Fruit fly (Drosophila melanogaster) whole organism, prepupa: Measurements from ENCODE around the gene CG31780.
A peak's percentile ranks its signal among the peaks of the same experiment; 100 is the strongest.

Experiments
- Blimp-1 ChIP-seq: fragments of 200-800 bp; sonication (Bioruptor generic); optimal IDR thresholded peaks from 3 replicates; lab custom pipeline; 2017; ENCODE audit warnings: missing biosample characterization, missing genetic modification characterization, mild to moderate bottlenecking, moderate library complexity, missing genetic modification reagents
- CG10631 ChIP-seq: fragments of 200-800 bp; sonication (Bioruptor generic); optimal IDR thresholded peaks from 2 replicates; lab custom pipeline; 2016; ENCODE audit warnings: missing biosample characterization, missing genetic modification characterization
- CG10669 ChIP-seq: fragments of 200-800 bp; sonication (Bioruptor generic); optimal IDR thresholded peaks from 3 replicates; lab custom pipeline; 2018; ENCODE audit warnings: missing biosample characterization, mild to moderate bottlenecking, missing genetic modification characterization, moderate library complexity
- CG11294 ChIP-seq: fragments of 200-800 bp; sonication (Bioruptor generic); IDR thresholded peaks from 2 replicates; pipeline ENCODE4 v1.3.6; 2022; ENCODE audit warnings: missing biosample characterization, missing genetic modification characterization
- CG11762 ChIP-seq: fragments of 200-800 bp; sonication (Bioruptor generic); optimal IDR thresholded peaks from 3 replicates; lab custom pipeline; 2016; ENCODE audit warnings: missing biosample characterization, missing genetic modification characterization; ENCODE audit not compliant: insufficient read depth
- CG11902 ChIP-seq: fragments of 200-800 bp; sonication (Bioruptor generic); optimal IDR thresholded peaks from 3 replicates; lab custom pipeline; 2016; ENCODE audit warnings: missing biosample characterization, missing genetic modification characterization
- CG15336 ChIP-seq: fragments of 200-800 bp; sonication (Bioruptor generic); IDR thresholded peaks from 2 replicates; pipeline ENCODE4 v1.3.6; 2022; ENCODE audit warnings: missing biosample characterization, missing genetic modification characterization
- CG3032 ChIP-seq: fragments of 200-800 bp; optimal IDR thresholded peaks from 2 replicates; lab custom pipeline; 2019; ENCODE audit warnings: missing biosample characterization, mild to moderate bottlenecking, missing genetic modification characterization, moderate library complexity
- CG31627 ChIP-seq: fragments of 200-800 bp; sonication (Bioruptor generic); optimal IDR thresholded peaks from 3 replicates; lab custom pipeline; 2016; ENCODE audit warnings: missing biosample characterization, missing genetic modification characterization
- CG32006 ChIP-seq: fragments of 200-800 bp; sonication (Bioruptor generic); optimal IDR thresholded peaks from 3 replicates; lab custom pipeline; 2017; ENCODE audit warnings: missing biosample characterization, mild to moderate bottlenecking, missing genetic modification characterization
- CG34406 ChIP-seq: fragments of 200-800 bp; sonication (Bioruptor generic); optimal IDR thresholded peaks from 3 replicates; lab custom pipeline; 2016; ENCODE audit warnings: missing biosample characterization, missing genetic modification characterization
- CG4318 ChIP-seq: fragments of 200-800 bp; sonication (Bioruptor generic); optimal IDR thresholded peaks from 3 replicates; lab custom pipeline; 2017; ENCODE audit warnings: missing biosample characterization, mild to moderate bottlenecking, missing genetic modification characterization
- CG6163 ChIP-seq: fragments of 200-800 bp; sonication (Bioruptor generic); IDR thresholded peaks from 3 replicates; pipeline ENCODE4 v1.3.6; 2022; ENCODE audit warnings: missing biosample characterization, missing genetic modification characterization
- CG6276 ChIP-seq: fragments of 200-800 bp; sonication (Bioruptor generic); optimal IDR thresholded peaks from 2 replicates; lab custom pipeline; 2017; ENCODE audit warnings: missing biosample characterization, mild to moderate bottlenecking, missing genetic modification characterization
- CG6792 ChIP-seq: fragments of 200-800 bp; sonication (Bioruptor generic); optimal IDR thresholded peaks from 3 replicates; lab custom pipeline; 2016; ENCODE audit warnings: missing biosample characterization, missing genetic modification characterization
- CG6854 ChIP-seq: fragments of 200-800 bp; sonication (Bioruptor generic); optimal IDR thresholded peaks from 2 replicates; lab custom pipeline; 2017; ENCODE audit warnings: missing biosample characterization, mild to moderate bottlenecking, missing genetic modification characterization
- CG7368 ChIP-seq: fragments of 200-800 bp; sonication (Bioruptor generic); optimal IDR thresholded peaks from 3 replicates; lab custom pipeline; 2016; ENCODE audit warnings: missing biosample characterization, missing genetic modification characterization
- CG8119 ChIP-seq: fragments of 200-800 bp; sonication (Bioruptor generic); IDR thresholded peaks from 3 replicates; pipeline ENCODE4 v1.3.6; 2022; ENCODE audit warnings: missing biosample characterization, missing genetic modification characterization
- CG8319 ChIP-seq: fragments of 200-800 bp; sonication (Bioruptor generic); optimal IDR thresholded peaks from 3 replicates; lab custom pipeline; 2016; ENCODE audit warnings: missing biosample characterization, missing genetic modification characterization
- CG9139 ChIP-seq: fragments of 200-800 bp; sonication (Bioruptor generic); optimal IDR thresholded peaks from 3 replicates; lab custom pipeline; 2017; ENCODE audit warnings: missing biosample characterization, mild to moderate bottlenecking, missing genetic modification characterization
- Eip75B ChIP-seq: fragments of 200-800 bp; sonication (Bioruptor generic); optimal IDR thresholded peaks from 3 replicates; lab custom pipeline; 2016; ENCODE audit warnings: missing biosample characterization, missing genetic modification characterization
- Eip78C ChIP-seq: fragments of 200-800 bp; sonication (Bioruptor generic); peaks from one replicate; lab custom pipeline; 2016; ENCODE audit warnings: missing biosample characterization, missing genetic modification characterization
- Eip93F ChIP-seq: fragments of 200-800 bp; sonication (Bioruptor generic); optimal IDR thresholded peaks from 2 replicates; lab custom pipeline; 2016; ENCODE audit warnings: missing biosample characterization, mild to moderate bottlenecking, missing genetic modification characterization
- Ets21C ChIP-seq: fragments of 200-800 bp; sonication (Bioruptor generic); optimal IDR thresholded peaks from 3 replicates; lab custom pipeline; 2016; ENCODE audit warnings: missing biosample characterization, missing genetic modification characterization
- Gug ChIP-seq: fragments of 200-800 bp; sonication (Bioruptor generic); IDR thresholded peaks from 2 replicates; pipeline ENCODE4 v1.3.6; 2022; ENCODE audit warnings: missing biosample characterization, missing genetic modification characterization
- Hr38 ChIP-seq: sonication (Bioruptor generic); optimal IDR thresholded peaks from 2 replicates; lab custom pipeline; 2016; ENCODE audit warnings: missing biosample characterization, missing genetic modification characterization
- Hr39 ChIP-seq: fragments of 200-800 bp; sonication (Bioruptor generic); optimal IDR thresholded peaks from 2 replicates; lab custom pipeline; 2016; ENCODE audit warnings: missing biosample characterization, missing genetic modification characterization
- Lpt ChIP-seq: fragments of 200-800 bp; sonication (Bioruptor generic); optimal IDR thresholded peaks from 3 replicates; lab custom pipeline; 2016; ENCODE audit warnings: missing biosample characterization, missing genetic modification characterization
- Met ChIP-seq: fragments of 200-800 bp; sonication (Bioruptor generic); optimal IDR thresholded peaks from 3 replicates; lab custom pipeline; 2016; ENCODE audit warnings: missing biosample characterization, missing genetic modification characterization
- OdsH ChIP-seq: fragments of 200-800 bp; sonication (Bioruptor generic); optimal IDR thresholded peaks from 3 replicates; lab custom pipeline; 2016; ENCODE audit warnings: missing biosample characterization, missing genetic modification characterization
- Sox102F ChIP-seq: fragments of 200-800 bp; sonication (Bioruptor generic); optimal IDR thresholded peaks from 2 replicates; lab custom pipeline; 2016; ENCODE audit warnings: missing biosample characterization, mild to moderate bottlenecking, missing genetic modification characterization
- Sox14 ChIP-seq: fragments of 200-800 bp; sonication (Bioruptor generic); optimal IDR thresholded peaks from 3 replicates; lab custom pipeline; 2016; ENCODE audit warnings: missing biosample characterization, missing genetic modification characterization
- Sox15 ChIP-seq: fragments of 200-800 bp; sonication (Bioruptor generic); optimal IDR thresholded peaks from 3 replicates; lab custom pipeline; 2016; ENCODE audit warnings: missing biosample characterization, missing genetic modification characterization
- achi ChIP-seq: fragments of 200-800 bp; sonication (Bioruptor generic); optimal IDR thresholded peaks from 3 replicates; lab custom pipeline; 2016; ENCODE audit warnings: missing biosample characterization, missing genetic modification characterization
- acj6 ChIP-seq: fragments of 200-800 bp; sonication (Bioruptor generic); optimal IDR thresholded peaks from 3 replicates; lab custom pipeline; 2016; ENCODE audit warnings: missing biosample characterization, missing genetic modification characterization
- cyc ChIP-seq: fragments of 200-800 bp; sonication (Bioruptor generic); optimal IDR thresholded peaks from 3 replicates; lab custom pipeline; 2016; ENCODE audit warnings: missing biosample characterization, missing genetic modification characterization
- dac ChIP-seq: fragments of 200-800 bp; sonication (Bioruptor generic); optimal IDR thresholded peaks from 2 replicates; lab custom pipeline; 2017; ENCODE audit warnings: missing biosample characterization, mild to moderate bottlenecking, missing genetic modification characterization
- dsx ChIP-seq: fragments of 200-800 bp; optimal IDR thresholded peaks from 3 replicates; lab custom pipeline; 2019; ENCODE audit warnings: missing biosample characterization, mild to moderate bottlenecking, missing genetic modification characterization, moderate library complexity; ENCODE audit not compliant: poor library complexity, severe bottlenecking
- eg ChIP-seq: fragments of 200-800 bp; sonication (Bioruptor generic); IDR thresholded peaks from 3 replicates; pipeline ENCODE4 v1.3.6; 2022; ENCODE audit warnings: missing biosample characterization, missing genetic modification characterization
- esn ChIP-seq: fragments of 200-800 bp; sonication (Bioruptor generic); optimal IDR thresholded peaks from 2 replicates; lab custom pipeline; 2016; ENCODE audit warnings: missing biosample characterization, mild to moderate bottlenecking, missing genetic modification characterization, moderate library complexity
- fd59A ChIP-seq: fragments of 200-800 bp; sonication (Bioruptor generic); optimal IDR thresholded peaks from 2 replicates; lab custom pipeline; 2017; ENCODE audit warnings: missing biosample characterization, mild to moderate bottlenecking, missing genetic modification characterization, missing genetic modification reagents
- fkh ChIP-seq: fragments of 200-800 bp; sonication (Bioruptor generic); optimal IDR thresholded peaks from 3 replicates; lab custom pipeline; 2017; ENCODE audit warnings: missing biosample characterization, mild to moderate bottlenecking, missing genetic modification characterization, moderate library complexity
- pdm3 ChIP-seq: fragments of 200-800 bp; sonication (Bioruptor generic); optimal IDR thresholded peaks from 3 replicates; lab custom pipeline; 2016; ENCODE audit warnings: missing biosample characterization, missing genetic modification characterization
- salr ChIP-seq, 2 experiments: fragments of 200-800 bp; sonication (Bioruptor generic); optimal IDR thresholded peaks; 3 replicates each; lab custom pipeline; 2016 to 2018; ENCODE audit warnings: missing biosample characterization in 2 of 2, missing genetic modification characterization in 2 of 2, mild to moderate bottlenecking in 1 of 2
- spab ChIP-seq: fragments of 200-800 bp; sonication (Bioruptor generic); optimal IDR thresholded peaks from 2 replicates; lab custom pipeline; 2017; ENCODE audit warnings: missing biosample characterization, mild to moderate bottlenecking, missing genetic modification characterization, missing genetic modification reagents
- ss ChIP-seq, 2 experiments: fragments of 200-800 bp; sonication (Bioruptor generic); optimal IDR thresholded peaks; 2 replicates in 1 of 2; 3 replicates in 1 of 2; lab custom pipeline; 2017 to 2018; ENCODE audit warnings: mild to moderate bottlenecking in 2 of 2, missing biosample characterization in 2 of 2, missing genetic modification characterization in 2 of 2, moderate library complexity in 1 of 2
- svp ChIP-seq: fragments of 200-800 bp; sonication (Bioruptor generic); peaks from one replicate; lab custom pipeline; 2016; ENCODE audit warnings: missing biosample characterization, missing genetic modification characterization
- topi ChIP-seq: fragments of 200-800 bp; sonication (Bioruptor generic); optimal IDR thresholded peaks from 3 replicates; lab custom pipeline; 2016; ENCODE audit warnings: missing biosample characterization, missing genetic modification characterization
- vri ChIP-seq: fragments of 200-800 bp; sonication (Bioruptor generic); optimal IDR thresholded peaks from 3 replicates; lab custom pipeline; 2016; ENCODE audit warnings: missing biosample characterization, mild to moderate bottlenecking, missing genetic modification characterization

The CG31780 gene

DNA sequence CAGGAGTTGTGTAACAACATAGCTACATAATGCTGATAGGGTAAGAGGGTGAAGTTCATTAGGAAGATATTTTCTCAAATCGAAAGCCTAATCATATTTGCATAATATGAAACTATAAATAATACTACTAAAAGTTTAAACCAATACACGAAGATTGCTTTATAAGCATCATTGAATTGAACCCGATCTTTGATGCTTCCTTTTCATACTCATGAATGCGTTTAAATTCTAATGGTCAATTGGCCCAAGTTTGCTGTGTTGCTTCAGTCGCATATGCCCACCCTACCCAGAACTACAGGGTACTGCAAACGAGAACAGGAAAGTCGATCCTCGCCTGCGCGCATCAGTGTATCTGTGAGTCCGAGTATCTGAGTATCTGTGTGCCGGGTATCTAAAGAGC is 47.7 kb downstream of the CG31780 start (continued):
- TF ChIP-seq Eip93F (GFP tag; lab: Kevin White, UChicago) (peak; percentile 59), Lpt (peak; percentile 69), CG6276 (GFP tag; lab: Kevin White, UChicago) (no peak), CG11294 (no peak), fd59A (peak; percentile 93), achi (GFP tag; lab: Kevin White, UChicago) (peak; percentile 92), esn (GFP tag; lab: Kevin White, UChicago) (peak; percentile 98)

DNA sequence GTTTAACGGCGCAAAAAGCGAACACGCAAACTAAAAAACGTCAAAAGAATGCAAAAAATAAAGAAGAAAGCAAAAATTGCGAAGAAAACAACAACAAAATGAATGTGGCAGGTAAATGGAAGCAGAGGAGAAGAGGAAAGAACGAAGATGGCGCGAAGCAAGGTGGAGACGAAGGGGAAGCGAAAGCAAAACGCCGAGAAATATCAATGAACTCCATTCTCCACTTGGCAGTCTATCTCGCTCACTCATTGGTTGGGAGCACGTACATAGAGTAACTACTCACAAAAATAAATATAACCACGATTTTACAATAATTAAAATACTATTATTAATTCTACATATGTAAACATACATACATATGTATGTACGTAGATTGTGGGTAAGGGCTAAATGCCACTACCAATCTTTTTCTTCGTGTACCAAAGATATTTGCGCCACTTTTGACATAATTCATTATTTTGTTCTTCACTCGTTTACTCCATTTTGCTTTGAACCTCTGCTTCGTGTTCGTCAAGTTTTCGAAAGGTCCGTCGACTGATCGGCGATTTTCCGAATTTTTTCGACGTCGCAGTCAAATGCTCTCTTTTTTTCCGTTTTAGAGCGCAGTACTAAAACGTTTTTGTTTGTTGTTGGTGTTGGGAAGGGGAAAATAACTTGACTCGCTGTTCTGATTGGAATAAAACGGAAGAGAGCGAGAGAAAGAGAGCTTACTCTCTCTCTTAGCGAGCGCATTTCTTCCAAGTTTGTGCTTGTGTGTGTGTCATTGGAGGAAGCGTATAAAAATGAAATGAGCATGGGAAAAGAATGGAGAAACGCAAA is 49.4 kb downstream of the CG31780 start:
- TF ChIP-seq CG8119 (GFP tag; lab: Robert Waterston, UW), result no peak
- no peak for TF ChIP-seq achi (GFP tag; lab: Kevin White, UChicago)
- no peak for TF ChIP-seq CG31627 (GFP tag; lab: Kevin White, UChicago)
- no peak for TF ChIP-seq cyc (GFP tag; lab: Kevin White, UChicago)
- no peak for TF ChIP-seq Blimp-1 (GFP tag; lab: Kevin White, UChicago)
- TF ChIP-seq dac (GFP tag; lab: Kevin White, UChicago), result no peak
- TF ChIP-seq Hr38 (GFP tag; lab: Kevin White, UChicago), result no peak
- no peak for TF ChIP-seq CG8319 (GFP tag; lab: Kevin White, UChicago)
- TF ChIP-seq pdm3 (GFP tag; lab: Kevin White, UChicago), result no peak
- no peak for TF ChIP-seq CG3032 (tag; lab: Kevin White, UChicago)
- no peak for TF ChIP-seq fd59A
- TF ChIP-seq CG11294, result no peak
- peak; percentile 65 for TF ChIP-seq Sox14 (GFP tag; lab: Kevin White, UChicago)
- TF ChIP-seq Eip93F (GFP tag; lab: Kevin White, UChicago), result no peak
- no peak for TF ChIP-seq Hr39
- TF ChIP-seq ss (GFP tag; optimal IDR thresholded peaks at IDR 0.05; lab: Kevin White, UChicago), result peak; percentile 11 to 21
- no peak for TF ChIP-seq Ets21C (GFP tag; lab: Kevin White, UChicago)
- no peak for TF ChIP-seq Eip75B (GFP tag; lab: Kevin White, UChicago)
- TF ChIP-seq CG7368 (GFP tag; lab: Kevin White, UChicago), result no peak
- TF ChIP-seq acj6 (GFP tag; lab: Kevin White, UChicago), result no peak
- TF ChIP-seq CG11902 (GFP tag; lab: Kevin White, UChicago), result no peak
- TF ChIP-seq CG34406 (GFP tag; lab: Kevin White, UChicago), result no peak
- TF ChIP-seq CG32006 (GFP tag; lab: Kevin White, UChicago), result no peak
- TF ChIP-seq CG10631 (GFP tag; lab: Kevin White, UChicago), result no peak
- TF ChIP-seq dsx (GFP tag; lab: Kevin White, UChicago), result peak; percentile 2
- TF ChIP-seq Gug (GFP tag; lab: Robert Waterston, UW), result no peak
- TF ChIP-seq CG15336 (GFP tag; lab: Robert Waterston, UW), result no peak
- no peak for TF ChIP-seq svp
- no peak for TF ChIP-seq Sox15 (GFP tag; lab: Kevin White, UChicago)
- no peak for TF ChIP-seq CG9139 (GFP tag; lab: Kevin White, UChicago)
- TF ChIP-seq CG11762 (GFP tag; lab: Kevin White, UChicago), result no peak
- peak; percentile 14 for TF ChIP-seq Sox102F (GFP tag; lab: Kevin White, UChicago)
- TF ChIP-seq CG6792, result no peak
- TF ChIP-seq CG10669 (GFP tag; lab: Kevin White, UChicago), result no peak
- no peak for TF ChIP-seq Met (GFP tag; lab: Kevin White, UChicago)
- no peak for TF ChIP-seq eg
- TF ChIP-seq salr (GFP tag; optimal IDR thresholded peaks at IDR 0.05; lab: Kevin White, UChicago), result no peak
- no peak for TF ChIP-seq CG6854 (GFP tag; lab: Kevin White, UChicago)
- no peak for TF ChIP-seq spab (GFP tag; lab: Kevin White, UChicago)
- TF ChIP-seq OdsH, result no peak
- peak; percentile 65 for TF ChIP-seq Eip78C (GFP tag; lab: Kevin White, UChicago)
- no peak for TF ChIP-seq fkh
- no peak for TF ChIP-seq CG4318
- no peak for TF ChIP-seq topi
- TF ChIP-seq vri (GFP tag; lab: Kevin White, UChicago), result no peak
- peak; percentile 40; the same call in 1 of the 3 replicates for TF ChIP-seq CG6163 (GFP tag; lab: Robert Waterston, UW)
